Worm (Caenorhabditis elegans) whole organism, early embryonic: ENCODE results near the gene T09F5.10.

ENCODE experiments used
- aly-1 ChIP-seq: sonication (generic microtip); optimal IDR thresholded peaks from 2 replicates; lab custom pipeline; 2016; ENCODE audit warnings: missing genetic modification characterization, missing compliant biosample characterization
- ama-1 ChIP-seq: fragments of 150-350 bp; optimal IDR thresholded peaks from 2 replicates; lab custom pipeline; 2014
- ceh-36 ChIP-seq: sonication (generic microtip); optimal IDR thresholded peaks from 2 replicates; lab custom pipeline; 2016; ENCODE audit warnings: missing genetic modification characterization, inconsistent platforms, missing compliant biosample characterization
- ets-7 ChIP-seq: sonication (generic microtip); optimal IDR thresholded peaks from 2 replicates; lab custom pipeline; 2016; ENCODE audit warnings: missing genotype, missing genetic modification characterization, missing compliant biosample characterization
- flt-1 ChIP-seq: fragments of 200-800 bp; sonication (Bioruptor generic); IDR thresholded peaks from 2 replicates; pipeline ENCODE4 v1.3.6; 2022; ENCODE audit warnings: missing genetic modification characterization, missing compliant biosample characterization
- hmbx-1 ChIP-seq: sonication (generic microtip); optimal IDR thresholded peaks from 2 replicates; lab custom pipeline; 2016; ENCODE audit warnings: mild to moderate bottlenecking, missing genetic modification characterization, missing compliant biosample characterization
- hnd-1 ChIP-seq: sonication (generic microtip); optimal IDR thresholded peaks from 2 replicates; lab custom pipeline; 2016; ENCODE audit warnings: missing genetic modification characterization, missing compliant biosample characterization
- scrt-1 ChIP-seq: fragments of 200-800 bp; sonication (Bioruptor generic); IDR thresholded peaks from 2 replicates; pipeline ENCODE4 v1.3.6; 2022; ENCODE audit warnings: missing genetic modification characterization, missing compliant biosample characterization
- tbx-11 ChIP-seq: fragments of 200-800 bp; sonication (Bioruptor generic); IDR thresholded peaks from 2 replicates; pipeline ENCODE4 v1.3.6; 2022; ENCODE audit warnings: missing genetic modification characterization, missing compliant biosample characterization

- no peak for TF ChIP-seq aly-1 (tag; lab: Kevin White, UChicago)
- TF ChIP-seq ceh-36 (tag; lab: Kevin White, UChicago) = no peak
- TF ChIP-seq tbx-11 (GFP tag; lab: Robert Waterston, UW) = no peak
- no peak for TF ChIP-seq ets-7 (tag; lab: Kevin White, UChicago)
- TF ChIP-seq ama-1 (lab: Kevin White, UChicago) = no peak
- TF ChIP-seq flt-1 (GFP tag; lab: Robert Waterston, UW) = no peak
- TF ChIP-seq hnd-1 (tag; lab: Kevin White, UChicago) = no peak
- TF ChIP-seq scrt-1 (GFP tag; lab: Robert Waterston, UW) = no peak
- TF ChIP-seq hmbx-1 (tag; lab: Kevin White, UChicago) = no peak
These were observed 17.2 kb upstream of the T09F5.10 start, which contains the start of gene srz-11 for ce11 chrV:15162697-15163096.
